Fruit fly (Drosophila melanogaster) whole organism, embryonic: ENCODE data around the gene CG44437.
A peak's percentile ranks its signal among the peaks of the same experiment; 100 is the strongest.

Experiments used
- Adf1 ChIP-seq: fragments of 200-800 bp; sonication (Bioruptor generic); IDR thresholded peaks from 2 replicates; pipeline ENCODE4 v1.3.6; 2022; ENCODE audit warnings: missing biosample characterization, missing genetic modification characterization
- CG10462 ChIP-seq: fragments of 200-800 bp; sonication (Bioruptor generic); optimal IDR thresholded peaks from 2 replicates; lab custom pipeline; 2016; ENCODE audit warnings: missing biosample characterization, missing genetic modification characterization
- CG11085 ChIP-seq: fragments of 200-800 bp; sonication (Bioruptor generic); IDR thresholded peaks from 2 replicates; pipeline ENCODE4 v1.3.6; 2022; ENCODE audit warnings: missing biosample characterization, missing genetic modification characterization
- CG11560 ChIP-seq: fragments of 200-800 bp; sonication (Bioruptor generic); IDR thresholded peaks from 3 replicates; pipeline ENCODE4 v1.3.6; 2022; ENCODE audit warnings: missing biosample characterization, missing genetic modification characterization
- CG12942 ChIP-seq: fragments of 200-800 bp; sonication (Bioruptor generic); optimal IDR thresholded peaks from 3 replicates; lab custom pipeline; 2016; ENCODE audit warnings: missing biosample characterization, missing genetic modification characterization
- CG15073 ChIP-seq: fragments of 200-800 bp; sonication (Bioruptor generic); optimal IDR thresholded peaks from 2 replicates; lab custom pipeline; 2016; ENCODE audit warnings: missing biosample characterization, missing genetic modification characterization
- CG2129 ChIP-seq: fragments of 200-800 bp; sonication (Bioruptor generic); IDR thresholded peaks from 2 replicates; pipeline ENCODE4 v1.3.6; 2022; ENCODE audit warnings: missing biosample characterization, missing genetic modification characterization; ENCODE audit not compliant: partially characterized antibody
- CG31224 ChIP-seq: fragments of 200-800 bp; sonication (Bioruptor generic); IDR thresholded peaks from 2 replicates; pipeline ENCODE4 v1.3.6; 2022; ENCODE audit warnings: missing biosample characterization, missing genetic modification characterization
- CG4820 ChIP-seq: fragments of 200-800 bp; sonication (Bioruptor generic); optimal IDR thresholded peaks from 3 replicates; lab custom pipeline; 2016; ENCODE audit warnings: missing biosample characterization, missing genetic modification characterization
- CG7745 ChIP-seq: fragments of 200-800 bp; sonication (Bioruptor generic); optimal IDR thresholded peaks from 2 replicates; lab custom pipeline; 2018; ENCODE audit warnings: missing biosample characterization, mild to moderate bottlenecking, missing genetic modification characterization, moderate library complexity
- CG7928 ChIP-seq: fragments of 200-800 bp; sonication (Bioruptor generic); optimal IDR thresholded peaks from 2 replicates; lab custom pipeline; 2017; ENCODE audit warnings: missing biosample characterization, mild to moderate bottlenecking, missing genetic modification characterization
- CG8281 ChIP-seq: fragments of 200-800 bp; sonication (Bioruptor generic); optimal IDR thresholded peaks from 2 replicates; lab custom pipeline; 2018; ENCODE audit warnings: missing biosample characterization, mild to moderate bottlenecking, missing genetic modification characterization, moderate library complexity
- CG8359 ChIP-seq: fragments of 200-800 bp; sonication (Bioruptor generic); optimal IDR thresholded peaks from 2 replicates; lab custom pipeline; 2017; ENCODE audit warnings: missing biosample characterization, mild to moderate bottlenecking, missing genetic modification characterization, borderline replicate concordance
- CG8765 ChIP-seq: fragments of 200-800 bp; sonication (Bioruptor generic); IDR thresholded peaks from 2 replicates; pipeline ENCODE4 v1.3.6; 2022; ENCODE audit warnings: missing biosample characterization, missing genetic modification characterization
- CG9932 ChIP-seq: fragments of 200-800 bp; sonication (Bioruptor generic); IDR thresholded peaks from 2 replicates; pipeline ENCODE4 v1.3.6; 2022; ENCODE audit warnings: missing biosample characterization, missing genetic modification characterization
- Camta ChIP-seq: fragments of 200-800 bp; sonication (Bioruptor generic); optimal IDR thresholded peaks from 2 replicates; lab custom pipeline; 2016; ENCODE audit warnings: missing biosample characterization, missing genetic modification characterization
- CkIIα-i1 ChIP-seq: fragments of 200-800 bp; sonication (Bioruptor generic); IDR thresholded peaks from 2 replicates; pipeline ENCODE4 v1.3.6; 2022; ENCODE audit warnings: missing biosample characterization, missing genetic modification characterization
- Dfd ChIP-seq, 2 experiments: fragments of >200 bp; optimal IDR thresholded peaks; 2 replicates each; lab custom pipeline; 2017; ENCODE audit warnings: missing biosample characterization in 2 of 2, missing genetic modification characterization in 2 of 2
- Doc2 ChIP-seq: fragments of 200-800 bp; sonication (Bioruptor generic); IDR thresholded peaks from 2 replicates; pipeline ENCODE4 v1.3.6; 2022; ENCODE audit warnings: missing biosample characterization, missing genetic modification characterization
- Eip74EF ChIP-seq, 2 experiments: fragments of 200-800 bp in 1 of 2; fragments of >200 bp in 1 of 2; sonication (Bioruptor generic) in 1 of 2; optimal IDR thresholded peaks; 2 replicates each; lab custom pipeline; 2017 to 2019; ENCODE audit warnings: missing biosample characterization in 2 of 2, missing genetic modification characterization in 2 of 2, mild to moderate bottlenecking in 1 of 2, moderate library complexity in 1 of 2
- HHEX ChIP-seq: fragments of 200-800 bp; sonication (Bioruptor generic); optimal IDR thresholded peaks from 3 replicates; lab custom pipeline; 2017; ENCODE audit warnings: missing biosample characterization, mild to moderate bottlenecking, missing genetic modification characterization, missing genetic modification reagents
- Hey ChIP-seq: fragments of 200-800 bp; sonication (Bioruptor generic); optimal IDR thresholded peaks from 3 replicates; lab custom pipeline; 2018; ENCODE audit warnings: missing biosample characterization, mild to moderate bottlenecking, missing genetic modification characterization
- HmgD ChIP-seq: fragments of 200-800 bp; sonication (Bioruptor generic); optimal IDR thresholded peaks from 3 replicates; lab custom pipeline; 2016; ENCODE audit warnings: missing biosample characterization, missing genetic modification characterization
- Hsf ChIP-seq: fragments of 200-800 bp; sonication (Bioruptor generic); optimal IDR thresholded peaks from 3 replicates; lab custom pipeline; 2016; ENCODE audit warnings: missing biosample characterization, missing genetic modification characterization
- Lpt ChIP-seq: fragments of >200 bp; optimal IDR thresholded peaks from 2 replicates; lab custom pipeline; 2018; ENCODE audit warnings: missing biosample characterization, missing genetic modification characterization
- Mad ChIP-seq: fragments of 200-800 bp; sonication (Bioruptor generic); optimal IDR thresholded peaks from 2 replicates; lab custom pipeline; 2016; ENCODE audit warnings: missing biosample characterization, missing genetic modification characterization
- NC2α ChIP-seq: fragments of 200-800 bp; sonication (Bioruptor generic); optimal IDR thresholded peaks from 2 replicates; lab custom pipeline; 2016; ENCODE audit warnings: missing biosample characterization, missing genetic modification characterization
- Ptx1 ChIP-seq: fragments of 200-800 bp; sonication (Bioruptor generic); IDR thresholded peaks from 2 replicates; pipeline ENCODE4 v1.3.6; 2022; ENCODE audit warnings: missing biosample characterization, missing genetic modification characterization
- Rfx ChIP-seq: fragments of 200-800 bp; sonication (Bioruptor generic); IDR thresholded peaks from 2 replicates; pipeline ENCODE4 v1.3.6; 2022; ENCODE audit warnings: missing biosample characterization, missing genetic modification characterization
- Xbp1 ChIP-seq: fragments of 200-800 bp; sonication (Bioruptor generic); optimal IDR thresholded peaks from 3 replicates; lab custom pipeline; 2016; ENCODE audit warnings: missing biosample characterization, mild to moderate bottlenecking, missing genetic modification characterization
- Xrp1 ChIP-seq: fragments of 200-800 bp; sonication (Bioruptor generic); IDR thresholded peaks from 2 replicates; pipeline ENCODE4 v1.3.6; 2022; ENCODE audit warnings: missing biosample characterization, missing genetic modification characterization
- YL-1 ChIP-seq: fragments of 200-800 bp; sonication (Bioruptor generic); optimal IDR thresholded peaks from 3 replicates; lab custom pipeline; 2017; ENCODE audit warnings: missing biosample characterization, mild to moderate bottlenecking, missing genetic modification characterization
- aop ChIP-seq: fragments of 200-800 bp; sonication (Bioruptor generic); IDR thresholded peaks from 2 replicates; pipeline ENCODE4 v1.3.6; 2022; ENCODE audit warnings: missing biosample characterization, missing genetic modification characterization
- az2 ChIP-seq: fragments of 200-800 bp; sonication (Bioruptor generic); optimal IDR thresholded peaks from 3 replicates; lab custom pipeline; 2016; ENCODE audit warnings: missing biosample characterization, missing genetic modification characterization
- bowl ChIP-seq: fragments of 200-800 bp; sonication (Bioruptor generic); IDR thresholded peaks from 2 replicates; pipeline ENCODE4 v1.3.6; 2022; ENCODE audit warnings: missing biosample characterization, missing genetic modification characterization
- disco-r ChIP-seq: fragments of 200-800 bp; sonication (Bioruptor generic); optimal IDR thresholded peaks from 2 replicates; lab custom pipeline; 2016; ENCODE audit warnings: missing biosample characterization, missing genetic modification characterization
- exex ChIP-seq: fragments of 200-800 bp; sonication (Bioruptor generic); optimal IDR thresholded peaks from 4 replicates; lab custom pipeline; 2018; ENCODE audit warnings: missing biosample characterization, mild to moderate bottlenecking, missing genetic modification characterization, moderate library complexity
- gcm ChIP-seq: fragments of 200-800 bp; sonication (Bioruptor generic); optimal IDR thresholded peaks from 2 replicates; lab custom pipeline; 2019; ENCODE audit warnings: missing biosample characterization, mild to moderate bottlenecking, missing genetic modification characterization, moderate library complexity
- gem ChIP-seq: fragments of 200-800 bp; sonication (Bioruptor generic); optimal IDR thresholded peaks from 2 replicates; lab custom pipeline; 2019; ENCODE audit warnings: missing biosample characterization, mild to moderate bottlenecking, missing genetic modification characterization, moderate library complexity
- her ChIP-seq: fragments of 200-800 bp; sonication (Bioruptor generic); optimal IDR thresholded peaks from 2 replicates; lab custom pipeline; 2016; ENCODE audit warnings: missing biosample characterization, missing genetic modification characterization
- hkb ChIP-seq, 2 experiments: fragments of 200-800 bp in 1 of 2; fragments of >200 bp in 1 of 2; sonication (Bioruptor generic) in 1 of 2; IDR thresholded peaks in 1 of 2; optimal IDR thresholded peaks in 1 of 2; 2 replicates each; pipeline versions ENCODE4 v1.3.6 to Lab custom; 2017 to 2022; ENCODE audit warnings: missing biosample characterization in 1 of 2, missing genetic modification characterization in 1 of 2
- ken ChIP-seq: fragments of 200-800 bp; sonication (Bioruptor generic); IDR thresholded peaks from 3 replicates; pipeline ENCODE4 v1.3.6; 2022; ENCODE audit warnings: missing biosample characterization, missing genetic modification characterization
- lmd ChIP-seq: fragments of 200-800 bp; sonication (Bioruptor generic); IDR thresholded peaks from 2 replicates; pipeline ENCODE4 v1.3.6; 2022; ENCODE audit warnings: missing biosample characterization, missing genetic modification characterization
- nerfin-2 ChIP-seq: fragments of 200-800 bp; sonication (Bioruptor generic); IDR thresholded peaks from 2 replicates; pipeline ENCODE4 v1.3.6; 2022; ENCODE audit warnings: missing biosample characterization, missing genetic modification characterization; ENCODE audit not compliant: partially characterized antibody
- row ChIP-seq: fragments of 200-800 bp; sonication (Bioruptor generic); IDR thresholded peaks from 3 replicates; pipeline ENCODE4 v1.3.6; 2022; ENCODE audit warnings: missing biosample characterization, missing genetic modification characterization
- schlank ChIP-seq: fragments of 200-800 bp; sonication (Bioruptor generic); optimal IDR thresholded peaks from 2 replicates; lab custom pipeline; 2018; ENCODE audit warnings: missing biosample characterization, mild to moderate bottlenecking, missing genetic modification characterization
- slbo ChIP-seq: fragments of 200-800 bp; sonication (Bioruptor generic); IDR thresholded peaks from 2 replicates; pipeline ENCODE4 v1.3.6; 2022; ENCODE audit warnings: missing biosample characterization, missing genetic modification characterization
- slp2 ChIP-seq: fragments of 200-800 bp; sonication (Bioruptor generic); optimal IDR thresholded peaks from 2 replicates; lab custom pipeline; 2016; ENCODE audit warnings: missing biosample characterization, missing genetic modification characterization
- sqz ChIP-seq: fragments of 200-800 bp; sonication (Bioruptor generic); optimal IDR thresholded peaks from 3 replicates; lab custom pipeline; 2018; ENCODE audit warnings: missing biosample characterization, mild to moderate bottlenecking, missing genetic modification characterization
- stc ChIP-seq: fragments of 200-800 bp; sonication (Bioruptor generic); IDR thresholded peaks from 2 replicates; pipeline ENCODE4 v1.3.6; 2022; ENCODE audit warnings: missing biosample characterization, missing genetic modification characterization

CG44437 gene

DNA sequence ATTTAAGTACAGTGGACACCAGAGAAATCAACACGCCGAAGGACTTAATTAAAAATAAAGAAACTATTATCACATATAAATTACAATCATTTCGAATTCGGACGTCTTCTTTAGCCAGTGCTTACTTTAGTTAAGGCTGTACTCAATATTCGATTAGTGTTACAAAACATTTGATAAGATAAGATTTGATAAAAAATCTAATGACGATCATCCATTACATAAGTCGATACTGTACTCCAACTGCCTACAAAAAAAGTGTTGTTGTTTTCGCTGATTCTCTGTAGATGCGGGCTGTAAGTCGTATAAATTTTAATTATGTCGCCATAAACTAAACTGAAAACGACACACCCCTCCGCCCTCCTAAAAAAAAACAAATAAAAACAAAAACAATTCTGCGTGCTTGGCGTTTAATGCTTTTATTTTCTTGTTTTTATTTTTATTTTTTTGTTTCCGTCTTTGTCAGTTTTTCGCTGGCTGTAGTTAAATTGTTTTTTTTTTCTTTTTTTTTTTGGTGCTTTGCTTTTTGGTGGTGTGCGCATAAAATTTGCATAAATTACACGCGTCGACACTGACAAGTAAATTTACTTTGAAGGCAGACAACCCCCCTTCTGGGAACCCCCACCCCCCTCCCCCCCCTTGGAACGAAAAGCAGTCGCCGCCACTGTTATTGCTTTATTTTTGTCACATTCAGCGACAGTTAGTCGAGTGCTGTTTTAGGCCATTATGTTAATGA, 32.8 kb upstream of the CG44437 start (continued):
- no peak for TF ChIP-seq Camta (GFP tag; lab: Kevin White, UChicago)
- TF ChIP-seq CG2129: no peak
- TF ChIP-seq schlank (tag; lab: Kevin White, UChicago): no peak
- no peak for TF ChIP-seq CG7745 (tag; lab: Kevin White, UChicago)
- no peak for TF ChIP-seq HHEX
- peak; percentile 25 for TF ChIP-seq CG9932
- TF ChIP-seq NC2α (GFP tag; lab: Kevin White, UChicago): no peak
- no peak for TF ChIP-seq HmgD (GFP tag; lab: Kevin White, UChicago)
- TF ChIP-seq Hsf (GFP tag; lab: Kevin White, UChicago): no peak
- TF ChIP-seq Dfd (GFP tag; optimal IDR thresholded peaks at IDR 0.05; lab: Kevin White, UChicago): no peak
- 0 out of 2 replicates have a peak, but pooled peaks have one; percentile 16 for TF ChIP-seq bowl
- peak; percentile 29 for TF ChIP-seq row (GFP tag; lab: Robert Waterston, UW)
- TF ChIP-seq ken (GFP tag; lab: Robert Waterston, UW): 0 out of 3 replicates have a peak, but pooled peaks have one; percentile 10
- no peak for TF ChIP-seq CG7928 (GFP tag; lab: Kevin White, UChicago)
- peak; percentile 58 for TF ChIP-seq slbo
- TF ChIP-seq CG10462 (GFP tag; lab: Kevin White, UChicago): no peak
- no peak for TF ChIP-seq Doc2 (GFP tag; lab: Robert Waterston, UW)
- no peak for TF ChIP-seq aop
- no peak for TF ChIP-seq Mad
- TF ChIP-seq lmd (GFP tag; lab: Robert Waterston, UW): no peak
- no peak for TF ChIP-seq gcm (GFP tag; lab: Kevin White, UChicago)
- peak; percentile 55 for TF ChIP-seq Rfx
- no peak for TF ChIP-seq CG11085 (GFP tag; lab: Robert Waterston, UW)
- no peak for TF ChIP-seq Adf1 (GFP tag; lab: Robert Waterston, UW)
- no peak for TF ChIP-seq her (GFP tag; lab: Kevin White, UChicago)
- TF ChIP-seq exex (tag; lab: Kevin White, UChicago): peak; percentile 85
- no peak for TF ChIP-seq CG11560
- TF ChIP-seq disco-r: no peak
- TF ChIP-seq CG8765 (GFP tag; lab: Robert Waterston, UW): no peak
- TF ChIP-seq CG31224 (GFP tag; lab: Robert Waterston, UW): no peak
- no peak for TF ChIP-seq gem (tag; lab: Kevin White, UChicago)
- TF ChIP-seq YL-1 (GFP tag; lab: Kevin White, UChicago): no peak
- no peak for TF ChIP-seq CG8359 (GFP tag; lab: Kevin White, UChicago)
- TF ChIP-seq slp2: no peak
- TF ChIP-seq Ptx1: 0 out of 2 replicates have a peak, but pooled peaks have one; percentile 6
- no peak for TF ChIP-seq CkIIα-i1 (GFP tag; lab: Robert Waterston, UW)
- TF ChIP-seq Lpt (GFP tag; lab: Kevin White, UChicago): no peak
- no peak for TF ChIP-seq CG15073 (GFP tag; lab: Kevin White, UChicago)
- no peak for TF ChIP-seq CG8281 (tag; lab: Kevin White, UChicago)
- TF ChIP-seq hkb (optimal IDR thresholded peaks at IDR 0.05; lab: Kevin White, UChicago): no peak
- no peak for TF ChIP-seq hkb (GFP tag; IDR thresholded peaks at IDR 0.05; lab: Robert Waterston, UW)
- no peak for TF ChIP-seq Xrp1 (GFP tag; lab: Robert Waterston, UW)
- TF ChIP-seq Eip74EF (GFP tag; optimal IDR thresholded peaks at IDR 0.05; lab: Kevin White, UChicago): peak in 1 of 2 experiments; percentile 36
- no peak for TF ChIP-seq stc (GFP tag; lab: Robert Waterston, UW)
- TF ChIP-seq CG4820: no peak
- TF ChIP-seq Hey (tag; lab: Kevin White, UChicago): no peak
- no peak for TF ChIP-seq CG12942 (GFP tag; lab: Kevin White, UChicago)
- TF ChIP-seq nerfin-2: no peak
- TF ChIP-seq Xbp1 (GFP tag; lab: Kevin White, UChicago): no peak
- TF ChIP-seq az2: no peak
- TF ChIP-seq sqz (GFP tag; lab: Kevin White, UChicago): peak; percentile 56
